Fruit fly (Drosophila melanogaster): ENCODE measurements around the gene nmd.

nmd gene

DNA sequence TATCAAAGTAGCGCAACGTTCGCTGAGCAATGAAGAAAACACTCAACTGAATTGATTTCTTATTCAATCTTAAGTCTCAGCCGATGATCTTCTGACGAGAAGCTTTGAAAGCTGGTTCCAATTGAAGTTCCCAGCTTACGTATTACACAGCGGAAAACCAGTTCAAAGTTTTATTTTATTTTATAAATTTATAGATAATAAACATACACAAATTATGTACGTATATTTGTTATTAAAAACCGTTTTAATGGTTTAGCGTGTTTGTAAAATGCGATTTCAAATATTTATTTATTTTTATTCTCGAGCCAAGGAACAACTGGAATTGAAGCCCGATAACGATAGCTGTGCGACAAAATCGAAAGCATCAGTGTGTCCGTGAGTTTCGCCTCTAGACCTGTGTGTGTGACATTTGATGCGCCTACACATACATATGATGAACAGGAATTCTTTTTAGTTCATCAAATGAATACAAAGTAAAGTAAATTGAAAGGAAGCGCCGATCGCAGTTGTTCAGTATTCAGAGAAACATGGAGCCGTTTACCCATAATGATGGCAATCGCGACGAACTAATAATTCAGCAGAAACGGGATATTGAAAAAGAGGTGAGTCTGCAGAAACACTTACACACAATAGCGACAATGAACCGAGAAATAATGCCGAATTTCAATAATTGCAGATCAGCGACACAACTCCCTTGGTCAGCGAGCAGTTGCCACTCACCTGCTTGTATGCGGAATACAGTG lies 2.9 kb upstream of the nmd start, which contains the start of the genes CG5390 and CG4968 (continued):
- TF ChIP-seq CG13624 (GFP tag; optimal IDR thresholded peaks at IDR 0.05): peak; percentile 43
- TF ChIP-seq Lpt (GFP tag; optimal IDR thresholded peaks at IDR 0.05): no peak
- no peak for TF ChIP-seq Trl (optimal IDR thresholded peaks at IDR 0.05)
- no peak for TF ChIP-seq Trl (GFP tag; optimal IDR thresholded peaks at IDR 0.05)
- peak; percentile 43 for TF ChIP-seq twi (tag; optimal IDR thresholded peaks at IDR 0.05)
- TF ChIP-seq CG17186 (GFP tag; optimal IDR thresholded peaks at IDR 0.05): no peak
- no peak for TF ChIP-seq Bteb2 (GFP tag; optimal IDR thresholded peaks at IDR 0.05)
- TF ChIP-seq zen (tag; optimal IDR thresholded peaks at IDR 0.05): peak; percentile 33
- TF ChIP-seq D (optimal IDR thresholded peaks at IDR 0.05): no peak
- peak; percentile 64 for TF ChIP-seq D (GFP tag; optimal IDR thresholded peaks at IDR 0.05)
- TF ChIP-seq Sry-β (GFP tag; optimal IDR thresholded peaks at IDR 0.05): peak; percentile 1
- TF ChIP-seq CG8281 (tag; optimal IDR thresholded peaks at IDR 0.05): peak; percentile 17
- peak; percentile 13; the same call in 1 of the 2 replicates for TF ChIP-seq esg (GFP tag; conservative IDR thresholded peaks at IDR 0.05)
- TF ChIP-seq onecut (GFP tag; IDR thresholded peaks at IDR 0.05): peak; percentile 44
- TF ChIP-seq BEAF-32 (GFP tag; optimal IDR thresholded peaks at IDR 0.05): peak; percentile 60
- peak; percentile 7 for TF ChIP-seq CG17802 (tag; optimal IDR thresholded peaks at IDR 0.05)
- peak; percentile 45; the same call in 1 of the 3 replicates for TF ChIP-seq tgo (GFP tag; IDR thresholded peaks at IDR 0.05)
- no peak for TF ChIP-seq sisA (GFP tag; IDR thresholded peaks at IDR 0.05)
- TF ChIP-seq CG10274 (GFP tag; optimal IDR thresholded peaks at IDR 0.05): peak; percentile 10
- peak; percentile 45; the same call in 1 of the 2 replicates for TF ChIP-seq HLH3B (GFP tag; IDR thresholded peaks at IDR 0.05)
- no peak for TF ChIP-seq Atf3 (GFP tag; optimal IDR thresholded peaks at IDR 0.05)
- peak in 1 of 2 experiments; percentile 31 for TF ChIP-seq crp (GFP tag; optimal IDR thresholded peaks at IDR 0.05)
- peak; percentile 39 for TF ChIP-seq CG10431 (GFP tag; optimal IDR thresholded peaks at IDR 0.05)
- no peak for TF ChIP-seq shn (GFP tag; optimal IDR thresholded peaks at IDR 0.05)
- peak; percentile 17 for TF ChIP-seq CG2202 (tag; optimal IDR thresholded peaks at IDR 0.05)
- TF ChIP-seq pan (optimal IDR thresholded peaks at IDR 0.05): no peak
- peak in 1 of 2 experiments; percentile 73 for TF ChIP-seq pan (GFP tag; optimal IDR thresholded peaks at IDR 0.05 in 1 of 2, IDR thresholded peaks at IDR 0.05 in 1 of 2)
- TF ChIP-seq tin (GFP tag; optimal IDR thresholded peaks at IDR 0.05): peak; percentile 46
- peak; percentile 67 for TF ChIP-seq Xbp1 (GFP tag; optimal IDR thresholded peaks at IDR 0.05)
- peak; percentile 33 for TF ChIP-seq gfzf (GFP tag; optimal IDR thresholded peaks at IDR 0.05)
- TF ChIP-seq br (optimal IDR thresholded peaks at IDR 0.05): no peak
- TF ChIP-seq CG15269 (tag; optimal IDR thresholded peaks at IDR 0.05): peak; percentile 85
- TF ChIP-seq Deaf1 (tag; optimal IDR thresholded peaks at IDR 0.05): no peak
- TF ChIP-seq Rx (GFP tag; IDR thresholded peaks at IDR 0.05): no peak
- TF ChIP-seq CG30020 (tag; optimal IDR thresholded peaks at IDR 0.05): peak; percentile 94
- TF ChIP-seq MESR4 (GFP tag; optimal IDR thresholded peaks at IDR 0.05): peak; percentile 81
- TF ChIP-seq sug (tag; optimal IDR thresholded peaks at IDR 0.05): peak; percentile 72
- TF ChIP-seq CG17612 (GFP tag; IDR thresholded peaks at IDR 0.05): no peak
- no peak; the same call in 1 of the 2 replicates for TF ChIP-seq chm (GFP tag; IDR thresholded peaks at IDR 0.05)
- TF ChIP-seq Sox100B (GFP tag; optimal IDR thresholded peaks at IDR 0.05): peak; percentile 65
- TF ChIP-seq dmrt99B (tag; optimal IDR thresholded peaks at IDR 0.05): no peak
- no peak for TF ChIP-seq klu (GFP tag; IDR thresholded peaks at IDR 0.05)
- TF ChIP-seq kni (GFP tag; optimal IDR thresholded peaks at IDR 0.05): no peak
- peak; percentile 35; the same call in 1 of the 2 replicates for TF ChIP-seq Scr (GFP tag; IDR thresholded peaks at IDR 0.05; ENCODE audit: partially characterized antibody)
- TF ChIP-seq CG10462 (GFP tag; optimal IDR thresholded peaks at IDR 0.05): no peak
- TF ChIP-seq ci (GFP tag; IDR thresholded peaks at IDR 0.05): peak; percentile 81; the same call in 2 of the 3 replicates
- TF ChIP-seq CG10209 (GFP tag; optimal IDR thresholded peaks at IDR 0.05): peak; percentile 59
- no peak for TF ChIP-seq CG9817 (tag; optimal IDR thresholded peaks at IDR 0.05)
- TF ChIP-seq jigr1 (GFP tag; IDR thresholded peaks at IDR 0.05): no peak
- peak; percentile 77 for TF ChIP-seq CG3281 (GFP tag; optimal IDR thresholded peaks at IDR 0.05)
